Fruit fly (Drosophila melanogaster): ENCODE measurements around the gene Prosalpha4T1.

- no peak for TF ChIP-seq Sox15 (GFP tag; optimal IDR thresholded peaks at IDR 0.05)
- TF ChIP-seq CG6808 (GFP tag; optimal IDR thresholded peaks at IDR 0.05): no peak
- TF ChIP-seq Met (GFP tag; optimal IDR thresholded peaks at IDR 0.05): no peak
- no peak for TF ChIP-seq CG8119 (GFP tag; IDR thresholded peaks at IDR 0.05)
Measured at dm6 chr3R:20756429-20756828, 7.6 kb upstream of the Prosalpha4T1 start, which contains the start of gene Syp.
